Worm (Caenorhabditis elegans) whole organism, young adult: ENCODE data around the gene kvs-1.
A peak's percentile ranks its signal among the peaks of the same experiment; 100 is the strongest.
"Not testable (repeated sequence)": the region's sequence is repeated elsewhere in the genome, so short reads cannot be mapped to it uniquely, and the experiment has no call there.

ENCODE experiments used
- B0019.2 ChIP-seq: fragments of 200-800 bp; sonication (Bioruptor generic); conservative IDR thresholded peaks from 2 replicates; pipeline ENCODE4 v1.3.6; 2022; ENCODE audit warnings: missing genetic modification reagents, missing genetic modification characterization, missing compliant biosample characterization
- C06A6.2 ChIP-seq: fragments of 200-800 bp; sonication (Bioruptor generic); conservative IDR thresholded peaks from 2 replicates; pipeline ENCODE4 v1.3.6; 2022; ENCODE audit warnings: missing genetic modification characterization, missing compliant biosample characterization
- C17E4.6 ChIP-seq: fragments of 200-800 bp; sonication (Bioruptor generic); IDR thresholded peaks from 2 replicates; pipeline ENCODE4 v1.3.6; 2022; ENCODE audit warnings: missing genetic modification reagents, missing genetic modification characterization, missing compliant biosample characterization
- D2030.7 ChIP-seq: fragments of 200-800 bp; sonication (Bioruptor generic); IDR thresholded peaks from 2 replicates; pipeline ENCODE4 v1.3.6; 2022; ENCODE audit warnings: missing genetic modification reagents, missing genetic modification characterization, missing compliant biosample characterization
- F22D6.2 ChIP-seq: sonication (generic microtip); optimal IDR thresholded peaks from 2 replicates; lab custom pipeline; 2016; ENCODE audit warnings: mild to moderate bottlenecking, missing genetic modification characterization, missing compliant biosample characterization
- F37B4.10 ChIP-seq: fragments of 200-800 bp; sonication (Bioruptor generic); IDR thresholded peaks from 2 replicates; pipeline ENCODE4 v1.3.6; 2022; ENCODE audit warnings: missing genetic modification characterization, missing compliant biosample characterization
- F39B2.1 ChIP-seq: fragments of 200-800 bp; sonication (Bioruptor generic); IDR thresholded peaks from 2 replicates; pipeline ENCODE4 v1.3.6; 2022; ENCODE audit warnings: missing genetic modification reagents, missing genetic modification characterization, missing compliant biosample characterization
- F57C9.4 ChIP-seq: sonication (generic microtip); optimal IDR thresholded peaks from 2 replicates; lab custom pipeline; 2017; ENCODE audit warnings: mild to moderate bottlenecking, missing genetic modification characterization, missing compliant biosample characterization
- K11D2.4 ChIP-seq: fragments of 200-800 bp; sonication (Bioruptor generic); IDR thresholded peaks from 2 replicates; pipeline ENCODE4 v1.3.6; 2022; ENCODE audit warnings: missing genetic modification reagents, missing genetic modification characterization, missing compliant biosample characterization
- K12H6.12 ChIP-seq: fragments of 200-800 bp; sonication (Bioruptor generic); optimal IDR thresholded peaks from 2 replicates; lab custom pipeline; 2018; ENCODE audit warnings: mild to moderate bottlenecking, missing genetic modification characterization, missing compliant biosample characterization
- T26A5.8 ChIP-seq: sonication (generic microtip); optimal IDR thresholded peaks from 2 replicates; lab custom pipeline; 2016; ENCODE audit warnings: missing genetic modification characterization, missing compliant biosample characterization
- Y53G8AR.9 ChIP-seq: fragments of 200-800 bp; sonication (Bioruptor generic); conservative IDR thresholded peaks from 2 replicates; pipeline ENCODE4 v1.3.6; 2022; ENCODE audit warnings: missing genetic modification reagents, missing genetic modification characterization, missing compliant biosample characterization
- Y67H2A.10 ChIP-seq: fragments of 200-800 bp; sonication (Bioruptor generic); conservative IDR thresholded peaks from 2 replicates; pipeline ENCODE4 v1.3.6; 2022; ENCODE audit warnings: missing genetic modification reagents, missing genetic modification characterization, missing compliant biosample characterization
- ama-1 ChIP-seq, 3 experiments: fragments of 150-350 bp in 1 of 3; sonication (generic microtip) in 2 of 3; optimal IDR thresholded peaks; 2 replicates each; lab custom pipeline; 2014 to 2018; ENCODE audit warnings: missing biosample characterization in 2 of 3, missing genetic modification characterization in 2 of 3, missing genetic modification reagents in 2 of 3
- aptf-3 ChIP-seq: fragments of 200-800 bp; sonication (Bioruptor generic); IDR thresholded peaks from 2 replicates; pipeline ENCODE4 v1.3.6; 2022; ENCODE audit warnings: missing genetic modification characterization, missing compliant biosample characterization
- bed-1 ChIP-seq: fragments of 200-800 bp; sonication (Bioruptor generic); IDR thresholded peaks from 2 replicates; pipeline ENCODE4 v1.3.6; 2022; ENCODE audit warnings: missing genetic modification reagents, missing genetic modification characterization, missing compliant biosample characterization
- ceh-100 ChIP-seq: fragments of 200-800 bp; sonication (Bioruptor generic); IDR thresholded peaks from 2 replicates; pipeline ENCODE4 v1.3.6; 2022; ENCODE audit warnings: missing genetic modification reagents, missing genetic modification characterization, missing compliant biosample characterization
- ceh-58 ChIP-seq: fragments of 200-800 bp; sonication (Bioruptor generic); IDR thresholded peaks from 2 replicates; pipeline ENCODE4 v1.3.6; 2022; ENCODE audit warnings: missing genetic modification characterization, missing compliant biosample characterization
- chd-7 ChIP-seq: sonication (generic microtip); optimal IDR thresholded peaks from 2 replicates; lab custom pipeline; 2016; ENCODE audit warnings: mild to moderate bottlenecking, missing genetic modification characterization, moderate library complexity, missing compliant biosample characterization
- dpff-1 ChIP-seq: sonication (generic microtip); optimal IDR thresholded peaks from 2 replicates; lab custom pipeline; 2017; ENCODE audit warnings: mild to moderate bottlenecking, missing genetic modification characterization, missing compliant biosample characterization
- dpl-1 ChIP-seq: fragments of 150-350 bp; optimal IDR thresholded peaks from 2 replicates; lab custom pipeline; 2014; ENCODE audit warnings: missing biosample characterization, missing genetic modification reagents, missing genetic modification characterization
- egl-18 ChIP-seq: fragments of 200-800 bp; sonication (Bioruptor generic); IDR thresholded peaks from 2 replicates; pipeline ENCODE4 v1.3.6; 2022; ENCODE audit warnings: missing genetic modification reagents, missing genetic modification characterization, missing compliant biosample characterization
- hlh-26 ChIP-seq: fragments of 200-800 bp; sonication (Bioruptor generic); conservative IDR thresholded peaks from 2 replicates; pipeline ENCODE4 v1.3.6; 2022; ENCODE audit warnings: missing genetic modification reagents, missing genetic modification characterization, missing compliant biosample characterization
- hrde-1 ChIP-seq: sonication (generic microtip); optimal IDR thresholded peaks from 2 replicates; lab custom pipeline; 2016; ENCODE audit warnings: missing genetic modification characterization, mild to moderate bottlenecking, missing compliant biosample characterization, moderate library complexity, missing genotype, missing genetic modification reagents, borderline replicate concordance
- hsf-1 ChIP-seq: fragments of 200-800 bp; sonication (Bioruptor generic); IDR thresholded peaks from 2 replicates; pipeline ENCODE4 v1.3.6; 2022; ENCODE audit warnings: missing genetic modification reagents, missing genetic modification characterization, missing compliant biosample characterization
- let-607 ChIP-seq, 2 experiments: fragments of 200-800 bp in 1 of 2; sonication (Bioruptor generic) in 1 of 2; sonication (generic microtip) in 1 of 2; optimal IDR thresholded peaks; 2 replicates each; lab custom pipeline; 2016 to 2018; ENCODE audit warnings: mild to moderate bottlenecking in 2 of 2, missing compliant biosample characterization in 2 of 2, missing genetic modification characterization in 2 of 2, moderate library complexity in 2 of 2, missing genotype in 1 of 2
- lin-35 ChIP-seq, 3 experiments: fragments of 150-350 bp in 2 of 3; sonication (generic microtip) in 1 of 3; optimal IDR thresholded peaks; 2 replicates each; lab custom pipeline; 2014 to 2018; ENCODE audit warnings: missing biosample characterization in 3 of 3, missing genetic modification characterization in 3 of 3, missing genetic modification reagents in 3 of 3
- lir-1 ChIP-seq: fragments of 200-800 bp; sonication (Bioruptor generic); conservative IDR thresholded peaks from 2 replicates; pipeline ENCODE4 v1.3.6; 2022; ENCODE audit warnings: missing genetic modification reagents, missing genetic modification characterization, missing compliant biosample characterization
- madf-3 ChIP-seq: fragments of 200-800 bp; sonication (Bioruptor generic); IDR thresholded peaks from 2 replicates; pipeline ENCODE4 v1.3.6; 2022; ENCODE audit warnings: missing genetic modification reagents, missing genetic modification characterization, missing compliant biosample characterization
- madf-6 ChIP-seq: fragments of 200-800 bp; sonication (Bioruptor generic); IDR thresholded peaks from 2 replicates; pipeline ENCODE4 v1.3.6; 2022; ENCODE audit warnings: missing genetic modification reagents, missing genetic modification characterization, missing compliant biosample characterization
- mxl-1 ChIP-seq: sonication (generic microtip); optimal IDR thresholded peaks from 2 replicates; lab custom pipeline; 2016; ENCODE audit warnings: missing genetic modification characterization, missing compliant biosample characterization
- nhr-27 ChIP-seq: fragments of 200-800 bp; sonication (Bioruptor generic); optimal IDR thresholded peaks from 2 replicates; lab custom pipeline; 2018; ENCODE audit warnings: mild to moderate bottlenecking, missing genetic modification characterization, moderate library complexity, missing compliant biosample characterization
- nhr-80 ChIP-seq: sonication (generic microtip); optimal IDR thresholded peaks from 2 replicates; lab custom pipeline; 2016; ENCODE audit warnings: missing genetic modification characterization, missing compliant biosample characterization
- rcor-1 ChIP-seq: fragments of 200-800 bp; sonication (Bioruptor generic); IDR thresholded peaks from 2 replicates; pipeline ENCODE4 v1.3.6; 2022; ENCODE audit warnings: missing genetic modification reagents, missing genetic modification characterization, missing compliant biosample characterization
- rpc-1 ChIP-seq, 2 experiments: fragments of 150-350 bp in 1 of 2; sonication (generic microtip) in 1 of 2; optimal IDR thresholded peaks; 2 replicates each; lab custom pipeline; 2014 to 2018; ENCODE audit warnings: missing biosample characterization in 1 of 2, missing genetic modification characterization in 1 of 2, missing genetic modification reagents in 1 of 2, missing genotype in 1 of 2
- sdz-38 ChIP-seq: sonication (generic microtip); optimal IDR thresholded peaks from 2 replicates; lab custom pipeline; 2016; ENCODE audit warnings: missing genotype, missing genetic modification characterization, missing compliant biosample characterization
- somi-1 ChIP-seq: fragments of 200-800 bp; sonication (Bioruptor generic); optimal IDR thresholded peaks from 2 replicates; lab custom pipeline; 2018; ENCODE audit warnings: mild to moderate bottlenecking, missing genetic modification characterization, missing compliant biosample characterization
- unc-130 ChIP-seq: sonication (generic microtip); optimal IDR thresholded peaks from 2 replicates; lab custom pipeline; 2016; ENCODE audit warnings: missing genetic modification reagents, missing genetic modification characterization, missing compliant biosample characterization
- ztf-18 ChIP-seq: sonication (generic microtip); optimal IDR thresholded peaks from 2 replicates; lab custom pipeline; 2016; ENCODE audit warnings: missing genotype, mild to moderate bottlenecking, missing genetic modification characterization, missing compliant biosample characterization
- ztf-22 ChIP-seq: fragments of 200-800 bp; sonication (Bioruptor generic); optimal IDR thresholded peaks from 2 replicates; lab custom pipeline; 2018; ENCODE audit warnings: mild to moderate bottlenecking, missing genetic modification characterization, moderate library complexity, missing compliant biosample characterization
- ztf-25 ChIP-seq: fragments of 200-800 bp; sonication (Bioruptor generic); IDR thresholded peaks from 2 replicates; pipeline ENCODE4 v1.3.6; 2022; ENCODE audit warnings: missing genetic modification reagents, missing genetic modification characterization, missing compliant biosample characterization
- ztf-26 ChIP-seq: sonication (generic microtip); optimal IDR thresholded peaks from 2 replicates; lab custom pipeline; 2017; ENCODE audit warnings: missing genetic modification characterization, missing compliant biosample characterization

Gene kvs-1

DNA sequence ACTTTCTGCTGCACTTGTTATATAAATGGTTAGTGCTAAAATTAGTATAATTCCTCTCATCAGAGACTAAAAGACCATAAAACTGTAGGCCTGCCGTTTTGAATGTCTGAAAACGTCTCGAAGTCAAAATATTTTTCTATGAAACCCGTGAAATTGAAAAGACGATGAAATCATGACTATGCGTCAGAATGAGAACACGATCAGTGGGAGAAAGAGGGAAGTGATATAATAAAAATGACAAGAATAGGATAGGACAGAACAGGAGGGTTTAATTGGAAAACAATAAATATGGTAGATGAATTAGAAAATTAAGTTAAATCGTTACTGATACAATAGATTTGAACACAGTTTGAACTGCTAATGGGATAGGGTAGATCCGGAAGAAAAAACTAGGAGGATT, 36.3 kb downstream of the kvs-1 start, which contains the start of gene F27D9.7:
Gene F27D9.7, minus strand, starts transcription at position 101 of the 400 bp plus-strand sequence.
- TF ChIP-seq bed-1 (GFP tag; lab: Robert Waterston, UW) (no peak), B0019.2 (GFP tag; lab: Robert Waterston, UW) (no peak), dpff-1 (no peak), D2030.7 (no peak), ztf-25 (GFP tag; lab: Robert Waterston, UW) (no peak), ztf-18 (no peak), nhr-27 (tag; lab: Kevin White, UChicago) (no peak), ceh-58 (GFP tag; lab: Robert Waterston, UW) (no peak), rpc-1 (optimal IDR thresholded peaks at IDR 0.05; lab: Kevin White, UChicago) (no peak), rpc-1 (tag; optimal IDR thresholded peaks at IDR 0.05; lab: Kevin White, UChicago) (no peak), let-607 (tag; optimal IDR thresholded peaks at IDR 0.05; lab: Kevin White, UChicago) (no peak), hsf-1 (no peak), madf-3 (GFP tag; lab: Robert Waterston, UW) (no peak), C17E4.6 (GFP tag; lab: Robert Waterston, UW) (no peak), aptf-3 (no peak), somi-1 (GFP tag; lab: Kevin White, UChicago) (no peak)

- TF ChIP-seq dpl-1 (GFP tag; lab: Kevin White, UChicago) (no peak), nhr-80 (tag; lab: Kevin White, UChicago) (peak; percentile 37), F39B2.1 (no peak), ceh-100 (no peak), madf-6 (GFP tag; lab: Robert Waterston, UW) (no peak)
- TF ChIP-seq, all 124 proteins: peak for 1
These were observed 39.4 kb downstream of the kvs-1 start, which contains the start of gene F27D9.13 for ce11 chrX:7667394-7668089. TSS of gene F27D9.13 (minus strand) at chrX:7667444.

DNA sequence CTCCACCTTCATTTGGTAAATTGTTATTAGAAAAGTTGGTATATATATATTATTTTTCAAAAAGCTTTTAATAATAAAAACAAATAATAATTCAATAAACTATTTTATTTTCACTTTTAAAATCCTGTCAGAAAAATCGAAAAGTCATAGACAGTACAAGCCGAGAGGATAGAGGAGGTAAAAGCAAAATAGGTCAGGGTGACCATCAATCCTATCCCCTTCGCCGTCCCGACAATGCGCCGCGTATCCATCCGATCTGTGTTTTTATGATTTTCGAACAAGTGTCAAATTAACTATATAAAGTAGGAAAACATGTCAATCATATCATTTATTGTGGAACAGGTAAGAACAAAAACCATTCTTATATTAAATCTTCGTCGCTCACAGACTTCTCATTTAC, 41.5 kb downstream of the kvs-1 start:
- TF ChIP-seq unc-130 (GFP tag; lab: Kevin White, UChicago) = no peak
- no peak for TF ChIP-seq ama-1 (optimal IDR thresholded peaks at IDR 0.05; lab: Kevin White, UChicago)
- no peak for TF ChIP-seq ama-1 (GFP tag; optimal IDR thresholded peaks at IDR 0.05; lab: Kevin White, UChicago)
- TF ChIP-seq K12H6.12 (tag; lab: Kevin White, UChicago) = no peak
- no peak for TF ChIP-seq ztf-26 (tag; lab: Kevin White, UChicago)
- no peak for TF ChIP-seq lir-1 (GFP tag; lab: Robert Waterston, UW)

DNA sequence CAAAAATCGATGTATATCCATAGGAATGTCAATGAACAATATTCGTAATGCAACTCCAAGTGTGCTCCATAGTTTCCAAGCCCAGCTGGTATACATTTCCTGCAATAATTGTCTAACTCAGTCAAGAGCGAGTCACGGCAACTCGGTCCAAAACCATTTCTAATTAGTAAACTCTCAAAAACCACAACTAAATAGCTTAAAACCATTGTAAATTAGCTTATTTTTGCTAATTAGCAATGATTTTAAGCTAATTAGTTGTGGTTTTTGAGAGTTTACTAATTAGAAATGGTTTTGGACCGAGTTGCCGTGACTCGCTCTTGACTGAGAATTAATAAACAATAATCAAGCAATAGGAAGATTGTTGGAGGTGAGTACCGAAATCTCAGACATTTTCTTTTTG, 42.1 kb downstream of the kvs-1 start, which contains the start of gene dhs-29:
Gene dhs-29, minus strand, starts transcription at position 101 of the 400 bp plus-strand sequence.
- not testable (repeated sequence) for TF ChIP-seq K11D2.4, egl-18, C06A6.2 (GFP tag; lab: Robert Waterston, UW)

ce11 chrX:7664419-7664818, 42.5 kb downstream of the kvs-1 start:
- TF ChIP-seq T26A5.8 (tag; lab: Kevin White, UChicago) (no peak), mxl-1 (tag; lab: Kevin White, UChicago) (no peak), rcor-1 (GFP tag; lab: Robert Waterston, UW) (no peak), K11D2.4 (GFP tag; lab: Robert Waterston, UW) (no peak), sdz-38 (tag; lab: Kevin White, UChicago) (no peak), hrde-1 (tag; lab: Kevin White, UChicago) (no peak), hlh-26 (GFP tag; lab: Robert Waterston, UW) (no peak), Y67H2A.10 (GFP tag; lab: Robert Waterston, UW) (no peak), madf-3 (GFP tag; lab: Robert Waterston, UW) (no peak), Y53G8AR.9 (no peak), F37B4.10 (GFP tag; lab: Robert Waterston, UW) (no peak), ztf-22 (no peak), lin-35 (GFP tag; optimal IDR thresholded peaks at IDR 0.05; lab: Kevin White, UChicago) (no peak), F22D6.2 (tag; lab: Kevin White, UChicago) (no peak), chd-7 (tag; lab: Kevin White, UChicago) (no peak), F57C9.4 (no peak)
